Worm (Caenorhabditis elegans): ENCODE data around the gene dmsr-9.

DNA sequence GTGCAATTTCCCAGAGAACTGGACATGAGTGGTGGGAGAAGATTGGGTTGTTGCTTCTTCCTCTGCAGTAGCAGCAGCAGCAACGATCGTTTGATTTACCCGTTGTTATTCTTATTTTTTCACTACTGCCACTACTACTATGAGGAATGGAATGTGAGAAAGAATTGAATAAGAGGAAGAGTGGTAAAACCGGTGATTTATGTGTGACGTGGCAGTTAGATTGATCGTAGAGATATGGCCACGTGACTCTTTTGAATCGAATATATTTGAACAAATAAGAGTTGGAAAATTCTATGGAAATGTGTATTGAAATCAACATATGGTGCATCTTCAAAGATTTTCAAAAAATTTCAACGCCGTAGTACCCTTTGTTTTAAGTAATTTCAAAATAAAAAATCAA, 3.2 kb downstream of the dmsr-9 start:
- TF ChIP-seq ztf-29 (GFP tag; IDR thresholded peaks at IDR 0.05) (no peak), tab-1 (GFP tag; IDR thresholded peaks at IDR 0.05) (no peak), ztf-23 (GFP tag; IDR thresholded peaks at IDR 0.05) (no peak), flt-1 (GFP tag; IDR thresholded peaks at IDR 0.05) (no peak), cog-1 (tag; optimal IDR thresholded peaks at IDR 0.05) (no peak), T22C8.4 (GFP tag; IDR thresholded peaks at IDR 0.05) (no peak), ref-1 (GFP tag; conservative IDR thresholded peaks at IDR 0.05) (no peak), klf-2 (GFP tag; conservative IDR thresholded peaks at IDR 0.05) (no peak), med-1 (GFP tag; optimal IDR thresholded peaks at IDR 0.05; ENCODE audit: insufficient read depth) (no peak)
